Fruit fly (Drosophila melanogaster) whole organism, embryonic: Measurements from ENCODE around the gene Nca.

Experiments
- ATbp ChIP-seq: fragments of 200-800 bp; sonication (Bioruptor generic); optimal IDR thresholded peaks from 2 replicates; lab custom pipeline; 2017; ENCODE audit warnings: missing biosample characterization, mild to moderate bottlenecking, missing genetic modification characterization, missing genetic modification reagents
- Antp ChIP-seq: fragments of 200-800 bp; sonication (Bioruptor generic); optimal IDR thresholded peaks from 3 replicates; lab custom pipeline; 2016; ENCODE audit warnings: missing biosample characterization, missing genetic modification characterization
- CG11085 ChIP-seq: fragments of 200-800 bp; sonication (Bioruptor generic); IDR thresholded peaks from 2 replicates; pipeline ENCODE4 v1.3.6; 2022; ENCODE audit warnings: missing biosample characterization, missing genetic modification characterization
- CG12071 ChIP-seq: fragments of 200-800 bp; sonication (Bioruptor generic); optimal IDR thresholded peaks from 3 replicates; lab custom pipeline; 2018; ENCODE audit warnings: missing biosample characterization, mild to moderate bottlenecking, missing genetic modification characterization
- CG12104 ChIP-seq: fragments of 200-800 bp; sonication (Bioruptor generic); optimal IDR thresholded peaks from 3 replicates; lab custom pipeline; 2016; ENCODE audit warnings: missing biosample characterization, missing genetic modification characterization
- CG12155 ChIP-seq: fragments of 200-800 bp; sonication (Bioruptor generic); optimal IDR thresholded peaks from 3 replicates; lab custom pipeline; 2016; ENCODE audit warnings: missing biosample characterization, missing genetic modification characterization
- CG12219 ChIP-seq: fragments of 200-800 bp; sonication (Bioruptor generic); optimal IDR thresholded peaks from 3 replicates; lab custom pipeline; 2018; ENCODE audit warnings: missing biosample characterization, mild to moderate bottlenecking, missing genetic modification characterization
- CG13775 ChIP-seq: fragments of 200-800 bp; sonication (Bioruptor generic); optimal IDR thresholded peaks from 3 replicates; lab custom pipeline; 2017; ENCODE audit warnings: missing biosample characterization, mild to moderate bottlenecking, missing genetic modification characterization
- CG14860 ChIP-seq: fragments of 200-800 bp; sonication (Bioruptor generic); IDR thresholded peaks from 3 replicates; pipeline ENCODE4 v1.3.6; 2022; ENCODE audit warnings: missing biosample characterization, missing genetic modification characterization; ENCODE audit not compliant: partially characterized antibody
- CG17912 ChIP-seq: fragments of 200-800 bp; sonication (Bioruptor generic); optimal IDR thresholded peaks from 2 replicates; lab custom pipeline; 2018; ENCODE audit warnings: missing biosample characterization, mild to moderate bottlenecking, missing genetic modification characterization
- CG2712 ChIP-seq: fragments of 200-800 bp; optimal IDR thresholded peaks from 3 replicates; lab custom pipeline; 2019; ENCODE audit warnings: missing biosample characterization, mild to moderate bottlenecking, missing genetic modification characterization, moderate library complexity
- CG2889 ChIP-seq: fragments of 200-800 bp; sonication (Bioruptor generic); IDR thresholded peaks from 3 replicates; pipeline ENCODE4 v1.3.6; 2022; ENCODE audit warnings: missing biosample characterization, missing genetic modification characterization
- CG31441 ChIP-seq: fragments of 200-800 bp; sonication (Bioruptor generic); IDR thresholded peaks from 2 replicates; pipeline ENCODE4 v1.3.6; 2022; ENCODE audit warnings: missing biosample characterization, missing genetic modification characterization
- CG32772 ChIP-seq: fragments of 200-800 bp; sonication (Bioruptor generic); IDR thresholded peaks from 2 replicates; pipeline ENCODE4 v1.3.6; 2022; ENCODE audit warnings: missing biosample characterization, missing genetic modification characterization
- CG4282 ChIP-seq: fragments of 200-800 bp; sonication (Bioruptor generic); optimal IDR thresholded peaks from 2 replicates; lab custom pipeline; 2016; ENCODE audit warnings: missing biosample characterization, missing genetic modification characterization
- CG6765 ChIP-seq: fragments of 200-800 bp; sonication (Bioruptor generic); optimal IDR thresholded peaks from 3 replicates; lab custom pipeline; 2017; ENCODE audit warnings: missing biosample characterization, mild to moderate bottlenecking, missing genetic modification characterization
- CG6813 ChIP-seq: fragments of 200-800 bp; sonication (Bioruptor generic); optimal IDR thresholded peaks from 2 replicates; lab custom pipeline; 2017; ENCODE audit warnings: missing biosample characterization, missing genetic modification characterization, mild to moderate bottlenecking, moderate library complexity, missing genetic modification reagents
- CG6854 ChIP-seq: fragments of 200-800 bp; sonication (Bioruptor generic); optimal IDR thresholded peaks from 3 replicates; lab custom pipeline; 2017; ENCODE audit warnings: missing biosample characterization, mild to moderate bottlenecking, missing genetic modification characterization
- CG8290 ChIP-seq, 3 experiments: fragments of 200-800 bp; sonication (Bioruptor generic); optimal IDR thresholded peaks; 2 replicates each; lab custom pipeline; 2016 to 2019; ENCODE audit warnings: missing biosample characterization in 3 of 3, missing genetic modification characterization in 3 of 3, mild to moderate bottlenecking in 2 of 3, moderate library complexity in 1 of 3
- CTCF ChIP-seq: fragments of 200-800 bp; sonication (Bioruptor generic); optimal IDR thresholded peaks from 2 replicates; lab custom pipeline; 2017; ENCODE audit warnings: missing biosample characterization, mild to moderate bottlenecking, missing genetic modification characterization, moderate library complexity
- Chrac-16 ChIP-seq: fragments of 200-800 bp; sonication (Bioruptor generic); optimal IDR thresholded peaks from 3 replicates; lab custom pipeline; 2016; ENCODE audit warnings: missing biosample characterization, missing genetic modification characterization
- Dek ChIP-seq: fragments of 200-800 bp; sonication (Bioruptor generic); optimal IDR thresholded peaks from 3 replicates; lab custom pipeline; 2019; ENCODE audit warnings: missing biosample characterization, mild to moderate bottlenecking, missing genetic modification characterization, moderate library complexity
- Dp ChIP-seq: fragments of 200-800 bp; sonication (Bioruptor generic); optimal IDR thresholded peaks from 2 replicates; lab custom pipeline; 2018; ENCODE audit warnings: missing biosample characterization, mild to moderate bottlenecking, missing genetic modification characterization, moderate library complexity
- HLH3B ChIP-seq: fragments of 200-800 bp; sonication (Bioruptor generic); IDR thresholded peaks from 2 replicates; pipeline ENCODE4 v1.3.6; 2022; ENCODE audit warnings: missing biosample characterization, missing genetic modification characterization
- Hmr ChIP-seq: fragments of 200-800 bp; sonication (Bioruptor generic); optimal IDR thresholded peaks from 3 replicates; lab custom pipeline; 2017; ENCODE audit warnings: mild to moderate bottlenecking, missing biosample characterization, missing genetic modification reagents, missing genetic modification characterization
- Lim3 ChIP-seq: fragments of 200-800 bp; sonication (Bioruptor generic); IDR thresholded peaks from 2 replicates; pipeline ENCODE4 v1.3.6; 2022; ENCODE audit warnings: missing biosample characterization, missing genetic modification characterization
- Med ChIP-seq: fragments of 200-800 bp; sonication (Bioruptor generic); peaks from one replicate; lab custom pipeline; 2016; ENCODE audit warnings: missing biosample characterization, missing genetic modification characterization, mild to moderate bottlenecking, inconsistent platforms, moderate library complexity
- Mes4 ChIP-seq: fragments of 200-800 bp; sonication (Bioruptor generic); optimal IDR thresholded peaks from 2 replicates; lab custom pipeline; 2016; ENCODE audit warnings: missing biosample characterization, missing genetic modification characterization
- Mrtf ChIP-seq: fragments of 200-800 bp; sonication (Bioruptor generic); IDR thresholded peaks from 3 replicates; pipeline ENCODE4 v1.3.6; 2022; ENCODE audit warnings: missing biosample characterization, missing genetic modification characterization
- NK7.1 ChIP-seq: fragments of 200-800 bp; sonication (Bioruptor generic); optimal IDR thresholded peaks from 3 replicates; lab custom pipeline; 2016; ENCODE audit warnings: missing biosample characterization, missing genetic modification characterization
- Neu2 ChIP-seq: fragments of 200-800 bp; sonication (Bioruptor generic); optimal IDR thresholded peaks from 3 replicates; lab custom pipeline; 2016; ENCODE audit warnings: missing biosample characterization, missing genetic modification characterization, borderline replicate concordance
- Nf-YC ChIP-seq: fragments of 200-800 bp; optimal IDR thresholded peaks from 3 replicates; lab custom pipeline; 2019; ENCODE audit warnings: missing biosample characterization, mild to moderate bottlenecking, missing genetic modification characterization, moderate library complexity
- Oli ChIP-seq: fragments of 200-800 bp; sonication (Bioruptor generic); optimal IDR thresholded peaks from 2 replicates; lab custom pipeline; 2018; ENCODE audit warnings: missing biosample characterization, mild to moderate bottlenecking, missing genetic modification characterization, moderate library complexity
- Pdp1 ChIP-seq, 2 experiments: fragments of 200-800 bp; sonication (Bioruptor generic); optimal IDR thresholded peaks; 3 replicates each; lab custom pipeline; 2016; ENCODE audit warnings: missing biosample characterization in 2 of 2, missing genetic modification characterization in 2 of 2, mild to moderate bottlenecking in 1 of 2, moderate library complexity in 1 of 2
- Taf1 ChIP-seq: fragments of 200-800 bp; sonication (Bioruptor generic); IDR thresholded peaks from 2 replicates; pipeline ENCODE4 v1.3.6; 2022; ENCODE audit warnings: missing biosample characterization, missing genetic modification characterization
- Usf ChIP-seq: fragments of 200-800 bp; sonication (Bioruptor generic); optimal IDR thresholded peaks from 2 replicates; lab custom pipeline; 2017; ENCODE audit warnings: missing genotype, missing biosample characterization, missing genetic modification characterization
- Xbp1 ChIP-seq: fragments of 200-800 bp; sonication (Bioruptor generic); optimal IDR thresholded peaks from 3 replicates; lab custom pipeline; 2016; ENCODE audit warnings: missing biosample characterization, mild to moderate bottlenecking, missing genetic modification characterization
- dan ChIP-seq: fragments of 200-800 bp; sonication (Bioruptor generic); IDR thresholded peaks from 2 replicates; pipeline ENCODE4 v1.3.6; 2022; ENCODE audit warnings: missing biosample characterization, missing genetic modification characterization
- ewg ChIP-seq: fragments of 200-800 bp; sonication (Bioruptor generic); optimal IDR thresholded peaks from 3 replicates; lab custom pipeline; 2017; ENCODE audit warnings: mild to moderate bottlenecking, missing biosample characterization, missing genetic modification reagents, missing genetic modification characterization
- fru ChIP-seq: fragments of >200 bp; optimal IDR thresholded peaks from 2 replicates; lab custom pipeline; 2017
- gro ChIP-seq: fragments of 200-800 bp; sonication (Bioruptor generic); optimal IDR thresholded peaks from 2 replicates; lab custom pipeline; 2016; ENCODE audit warnings: missing biosample characterization, missing genetic modification characterization
- gt ChIP-seq: fragments of 200-800 bp; sonication (Bioruptor generic); IDR thresholded peaks from 2 replicates; pipeline ENCODE4 v1.3.6; 2022; ENCODE audit warnings: missing biosample characterization, missing genetic modification characterization
- jing ChIP-seq: fragments of 200-800 bp; sonication (Bioruptor generic); optimal IDR thresholded peaks from 2 replicates; lab custom pipeline; 2018; ENCODE audit warnings: missing biosample characterization, mild to moderate bottlenecking, missing genetic modification characterization
- maf-S ChIP-seq: fragments of 200-800 bp; sonication (Bioruptor generic); optimal IDR thresholded peaks from 2 replicates; lab custom pipeline; 2016; ENCODE audit warnings: missing biosample characterization, missing genetic modification characterization
- slp2 ChIP-seq: fragments of 200-800 bp; sonication (Bioruptor generic); optimal IDR thresholded peaks from 2 replicates; lab custom pipeline; 2016; ENCODE audit warnings: missing biosample characterization, missing genetic modification characterization
- stwl ChIP-seq: fragments of 200-800 bp; sonication (Bioruptor generic); optimal IDR thresholded peaks from 3 replicates; lab custom pipeline; 2018; ENCODE audit warnings: missing biosample characterization, mild to moderate bottlenecking, missing genetic modification characterization, moderate library complexity
- tgo ChIP-seq: fragments of 200-800 bp; sonication (Bioruptor generic); IDR thresholded peaks from 3 replicates; pipeline ENCODE4 v1.3.6; 2022; ENCODE audit warnings: missing biosample characterization, missing genetic modification characterization
- tna ChIP-seq: fragments of 200-800 bp; sonication (Bioruptor generic); IDR thresholded peaks from 2 replicates; pipeline ENCODE4 v1.3.6; 2022; ENCODE audit warnings: missing biosample characterization, missing genetic modification characterization; ENCODE audit not compliant: partially characterized antibody
- zen ChIP-seq: fragments of 200-800 bp; sonication (Bioruptor generic); optimal IDR thresholded peaks from 3 replicates; lab custom pipeline; 2018; ENCODE audit warnings: missing biosample characterization, mild to moderate bottlenecking, missing genetic modification characterization, moderate library complexity

Gene Nca

dm6 chr3L:19954426-19954825, 37.3 kb upstream of the Nca start, which contains the start of gene CG42654:
Gene CG42654, minus strand, starts transcription at chr3L:19954526.
- TF ChIP-seq CG2889 (GFP tag; lab: Robert Waterston, UW) (no peak), CTCF (GFP tag; lab: Kevin White, UChicago) (no peak), CG2712 (no peak), CG13775 (GFP tag; lab: Kevin White, UChicago) (no peak), dan (GFP tag; lab: Robert Waterston, UW) (no peak), Taf1 (no peak), Dek (tag; lab: Kevin White, UChicago) (no peak), HLH3B (GFP tag; lab: Robert Waterston, UW) (no peak), CG6813 (GFP tag; lab: Kevin White, UChicago) (no peak), ewg (GFP tag; lab: Kevin White, UChicago) (no peak), CG12071 (GFP tag; lab: Kevin White, UChicago) (no peak), tgo (no peak), zen (tag; lab: Kevin White, UChicago) (no peak), Nf-YC (tag; lab: Kevin White, UChicago) (no peak), ATbp (GFP tag; lab: Kevin White, UChicago) (no peak), CG6854 (GFP tag; lab: Kevin White, UChicago) (no peak), Oli (no peak)

- TF ChIP-seq jing (GFP tag; lab: Kevin White, UChicago) (no peak), CG12104 (GFP tag; lab: Kevin White, UChicago) (no peak), Mrtf (GFP tag; lab: Robert Waterston, UW) (no peak), Usf (GFP tag; lab: Kevin White, UChicago) (no peak), Chrac-16 (GFP tag; lab: Kevin White, UChicago) (no peak)
These were observed 36.0 kb upstream of the Nca start, which contains the start of gene CG42263 for dm6 chr3L:19955699-19956098. Gene CG42263, minus strand, starts transcription at chr3L:19955799.

- no peak for TF ChIP-seq dan (GFP tag; lab: Robert Waterston, UW)
- no peak for TF ChIP-seq CG2712
- TF ChIP-seq CG17912 (GFP tag; lab: Kevin White, UChicago) = no peak
- TF ChIP-seq CG6854 (GFP tag; lab: Kevin White, UChicago) = peak; percentile 45
- no peak for TF ChIP-seq tna (GFP tag; lab: Robert Waterston, UW)
- no peak for TF ChIP-seq fru (lab: Kevin White, UChicago)
- no peak for TF ChIP-seq Antp (GFP tag; lab: Kevin White, UChicago)
- no peak for TF ChIP-seq NK7.1 (GFP tag; lab: Kevin White, UChicago)
- no peak for TF ChIP-seq Mes4 (GFP tag; lab: Kevin White, UChicago)
- peak; percentile 68 for TF ChIP-seq Hmr (GFP tag; lab: Kevin White, UChicago)
- no peak for TF ChIP-seq Pdp1 (GFP tag; optimal IDR thresholded peaks at IDR 0.05; lab: Kevin White, UChicago)
- TF ChIP-seq Dp (GFP tag; lab: Kevin White, UChicago) = no peak
- no peak for TF ChIP-seq gro (GFP tag; lab: Kevin White, UChicago)
- no peak for TF ChIP-seq stwl (tag; lab: Kevin White, UChicago)
- TF ChIP-seq CG12155 (GFP tag; lab: Kevin White, UChicago) = no peak
- TF ChIP-seq Med (GFP tag; lab: Kevin White, UChicago) = peak; percentile 84
- TF ChIP-seq CG11085 (GFP tag; lab: Robert Waterston, UW) = no peak
- TF ChIP-seq Xbp1 (GFP tag; lab: Kevin White, UChicago) = no peak
- no peak for TF ChIP-seq Lim3 (GFP tag; lab: Robert Waterston, UW)
- no peak for TF ChIP-seq maf-S
- TF ChIP-seq CG12219 = peak; percentile 13
- no peak for TF ChIP-seq gt (GFP tag; lab: Robert Waterston, UW)
- TF ChIP-seq CG32772 (GFP tag; lab: Robert Waterston, UW) = no peak
- no peak for TF ChIP-seq CG8290 (GFP tag; optimal IDR thresholded peaks at IDR 0.05; lab: Kevin White, UChicago)
- peak in 1 of 2 experiments; percentile 52 for TF ChIP-seq CG8290 (tag; optimal IDR thresholded peaks at IDR 0.05; lab: Kevin White, UChicago)
- TF ChIP-seq CG14860 (GFP tag; lab: Robert Waterston, UW) = no peak
- TF ChIP-seq CG31441 (GFP tag; lab: Robert Waterston, UW) = no peak
- no peak for TF ChIP-seq CG6765
- no peak for TF ChIP-seq Neu2 (GFP tag; lab: Kevin White, UChicago)
- TF ChIP-seq slp2 (GFP tag; lab: Kevin White, UChicago) = no peak
- no peak for TF ChIP-seq CG4282 (GFP tag; lab: Kevin White, UChicago)
These were observed 29.9 kb upstream of the Nca start for dm6 chr3L:19961805-19962204.
